Worm (Caenorhabditis elegans) whole organism, midembryonic: ENCODE data around the gene Y67D8C.22.

ENCODE experiments used
- T22C8.4 ChIP-seq: fragments of 200-800 bp; sonication (Bioruptor generic); IDR thresholded peaks from 2 replicates; pipeline ENCODE4 v1.3.6; 2022; ENCODE audit warnings: missing genetic modification characterization, missing compliant biosample characterization
- cog-1 ChIP-seq: sonication (generic microtip); optimal IDR thresholded peaks from 2 replicates; lab custom pipeline; 2016; ENCODE audit warnings: missing genetic modification characterization, missing compliant biosample characterization
- flt-1 ChIP-seq: fragments of 200-800 bp; sonication (Bioruptor generic); IDR thresholded peaks from 2 replicates; pipeline ENCODE4 v1.3.6; 2022; ENCODE audit warnings: missing genetic modification characterization, missing compliant biosample characterization
- klf-2 ChIP-seq: fragments of 200-800 bp; sonication (Bioruptor generic); conservative IDR thresholded peaks from 2 replicates; pipeline ENCODE4 v1.3.6; 2022; ENCODE audit warnings: missing genetic modification reagents, missing genetic modification characterization, missing compliant biosample characterization
- med-1 ChIP-seq: sonication (generic microtip); optimal IDR thresholded peaks from 2 replicates; lab custom pipeline; 2017; ENCODE audit warnings: missing genetic modification characterization, mild to moderate bottlenecking, missing compliant biosample characterization, antibody characterized with exemption, missing genetic modification reagents; ENCODE audit not compliant: insufficient read depth
- ref-1 ChIP-seq: fragments of 200-800 bp; sonication (Bioruptor generic); conservative IDR thresholded peaks from 2 replicates; pipeline ENCODE4 v1.3.6; 2022; ENCODE audit warnings: missing genetic modification reagents, missing genetic modification characterization, missing compliant biosample characterization
- tab-1 ChIP-seq: fragments of 200-800 bp; sonication (Bioruptor generic); IDR thresholded peaks from 2 replicates; pipeline ENCODE4 v1.3.6; 2022; ENCODE audit warnings: missing genetic modification characterization, missing compliant biosample characterization
- ztf-23 ChIP-seq: fragments of 200-800 bp; sonication (Bioruptor generic); IDR thresholded peaks from 2 replicates; pipeline ENCODE4 v1.3.6; 2022; ENCODE audit warnings: missing genetic modification reagents, missing genetic modification characterization, missing compliant biosample characterization
- ztf-29 ChIP-seq: fragments of 200-800 bp; sonication (Bioruptor generic); IDR thresholded peaks from 2 replicates; pipeline ENCODE4 v1.3.6; 2022; ENCODE audit warnings: missing genetic modification reagents, missing genetic modification characterization, missing compliant biosample characterization

The Y67D8C.22 gene

ce11 chrIV:3076207-3076606 is at the start of gene Y67D8C.22:
Y67D8C.22 (minus strand) TSS chrIV:3076307.
- TF ChIP-seq cog-1 (tag; lab: Kevin White, UChicago) (no peak), med-1 (no peak), ztf-29 (no peak), ztf-23 (no peak), T22C8.4 (GFP tag; lab: Robert Waterston, UW) (no peak), flt-1 (GFP tag; lab: Robert Waterston, UW) (no peak), klf-2 (GFP tag; lab: Robert Waterston, UW) (no peak), ref-1 (GFP tag; lab: Robert Waterston, UW) (no peak), tab-1 (no peak)

- no peak for TF ChIP-seq med-1
- TF ChIP-seq ztf-23: no peak
Measured at ce11 chrIV:3121060-3121459, 45.0 kb upstream of the Y67D8C.22 start.

DNA sequence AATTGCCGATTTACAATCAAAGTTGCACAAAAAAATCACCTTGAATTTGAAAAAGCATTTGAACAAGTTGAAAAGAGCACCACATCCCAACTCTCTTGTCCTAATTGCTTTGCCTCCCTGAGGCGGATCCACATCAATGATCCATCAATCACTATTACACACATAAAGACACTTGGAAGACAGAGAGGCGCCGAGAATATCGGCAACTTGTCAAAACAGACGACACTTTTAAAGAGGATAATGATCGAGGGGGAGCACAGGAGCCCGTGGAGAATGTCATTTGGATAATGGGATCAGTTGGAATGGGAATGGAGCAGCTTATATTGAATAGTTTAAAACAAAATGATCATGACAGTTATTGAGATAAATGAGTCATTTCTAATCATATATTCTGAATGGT is 25.1 kb upstream of the Y67D8C.22 start:
- TF ChIP-seq ztf-29: no peak
- no peak for TF ChIP-seq flt-1 (GFP tag; lab: Robert Waterston, UW)

- TF ChIP-seq ztf-29 (no peak), klf-2 (GFP tag; lab: Robert Waterston, UW) (no peak), ref-1 (GFP tag; lab: Robert Waterston, UW) (no peak), med-1 (no peak), tab-1 (no peak), ztf-23 (no peak), cog-1 (tag; lab: Kevin White, UChicago) (no peak), flt-1 (GFP tag; lab: Robert Waterston, UW) (no peak), T22C8.4 (GFP tag; lab: Robert Waterston, UW) (no peak)
Measured at ce11 chrIV:3097019-3097418, 20.9 kb upstream of the Y67D8C.22 start.

- TF ChIP-seq ztf-23 (no peak), tab-1 (no peak), T22C8.4 (GFP tag; lab: Robert Waterston, UW) (no peak), med-1 (no peak), flt-1 (GFP tag; lab: Robert Waterston, UW) (no peak), ztf-29 (no peak), cog-1 (tag; lab: Kevin White, UChicago) (no peak), ref-1 (GFP tag; lab: Robert Waterston, UW) (no peak), klf-2 (GFP tag; lab: Robert Waterston, UW) (no peak)
Measured at ce11 chrIV:3095995-3096544, 20.0 kb upstream of the Y67D8C.22 start.

DNA sequence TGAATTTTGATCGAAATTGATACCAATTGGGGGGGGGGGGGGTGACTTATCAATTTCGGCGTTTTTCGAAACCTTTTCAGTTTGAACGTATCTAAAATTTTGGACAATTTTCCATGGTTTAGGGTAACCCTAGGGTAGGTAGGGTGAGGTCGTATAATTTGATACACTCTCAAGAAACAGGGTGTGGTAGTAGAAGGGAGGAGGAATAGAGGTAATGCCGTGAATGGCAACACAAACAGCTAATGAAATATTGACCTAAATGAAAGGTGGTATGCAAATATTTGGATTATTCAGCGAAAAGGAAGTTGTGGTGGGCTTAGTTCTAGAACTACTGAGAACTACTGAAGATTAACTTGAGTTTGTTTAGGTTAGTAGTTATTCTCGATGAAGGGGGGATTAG is 16.9 kb upstream of the Y67D8C.22 start:
- TF ChIP-seq ztf-23 (no peak), med-1 (no peak), cog-1 (tag; lab: Kevin White, UChicago) (no peak), tab-1 (no peak), klf-2 (GFP tag; lab: Robert Waterston, UW) (no peak), ztf-29 (no peak), ref-1 (GFP tag; lab: Robert Waterston, UW) (no peak), flt-1 (GFP tag; lab: Robert Waterston, UW) (no peak), T22C8.4 (GFP tag; lab: Robert Waterston, UW) (no peak)

DNA sequence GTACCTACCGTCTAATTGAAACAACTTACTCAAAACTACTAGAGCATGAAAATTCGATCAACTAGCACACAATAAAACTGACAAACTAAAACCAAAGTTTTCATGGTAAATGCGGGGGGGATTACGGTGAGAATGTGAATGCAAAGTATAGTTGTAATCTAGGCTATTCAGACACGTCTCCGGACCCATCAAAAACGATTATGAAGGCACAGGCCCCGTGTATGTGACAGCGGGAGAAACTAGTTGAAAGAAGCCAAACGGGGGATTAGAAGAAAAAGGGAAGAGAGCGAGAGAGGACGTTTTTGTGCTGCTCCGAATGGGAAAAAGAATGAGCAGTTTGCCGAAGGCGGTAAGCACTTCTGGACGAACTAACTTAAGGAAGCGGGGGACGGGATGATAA is 15.0 kb upstream of the Y67D8C.22 start:
- no peak for TF ChIP-seq tab-1
- TF ChIP-seq ref-1 (GFP tag; lab: Robert Waterston, UW): no peak
- TF ChIP-seq T22C8.4 (GFP tag; lab: Robert Waterston, UW): no peak
- no peak for TF ChIP-seq ztf-23
- no peak for TF ChIP-seq flt-1 (GFP tag; lab: Robert Waterston, UW)

- no peak for TF ChIP-seq ztf-23
- no peak for TF ChIP-seq ref-1 (GFP tag; lab: Robert Waterston, UW)
Measured at ce11 chrIV:3089611-3090010, 13.5 kb upstream of the Y67D8C.22 start.

- no peak for TF ChIP-seq cog-1 (tag; lab: Kevin White, UChicago)
Measured at ce11 chrIV:3086825-3087224, 10.7 kb upstream of the Y67D8C.22 start, which contains the start of gene Y67D8C.9. Y67D8C.9 (minus strand) TSS chrIV:3086925.

- TF ChIP-seq ztf-23: no peak
- no peak for TF ChIP-seq ztf-29
- no peak for TF ChIP-seq flt-1 (GFP tag; lab: Robert Waterston, UW)
- no peak for TF ChIP-seq ref-1 (GFP tag; lab: Robert Waterston, UW)
- no peak for TF ChIP-seq cog-1 (tag; lab: Kevin White, UChicago)
- no peak for TF ChIP-seq T22C8.4 (GFP tag; lab: Robert Waterston, UW)
- no peak for TF ChIP-seq tab-1
- no peak for TF ChIP-seq med-1
- no peak for TF ChIP-seq klf-2 (GFP tag; lab: Robert Waterston, UW)
Measured at ce11 chrIV:3076802-3077201, 695 bp upstream of the Y67D8C.22 start.

- TF ChIP-seq T22C8.4 (GFP tag; lab: Robert Waterston, UW): 0 out of 2 replicates have a peak, but pooled peaks have one; percentile 15
- TF ChIP-seq med-1: no peak
- no peak for TF ChIP-seq ref-1 (GFP tag; lab: Robert Waterston, UW)
- no peak for TF ChIP-seq ztf-23
- TF ChIP-seq cog-1 (tag; lab: Kevin White, UChicago): no peak
- TF ChIP-seq ztf-29: no peak
- TF ChIP-seq tab-1: no peak
- no peak for TF ChIP-seq flt-1 (GFP tag; lab: Robert Waterston, UW)
Measured at ce11 chrIV:3071997-3072396, 4.1 kb downstream of the Y67D8C.22 start, which contains the start of gene Y67D8C.2. Y67D8C.2 (plus strand) TSS chrIV:3072297.
